Fruit fly (Drosophila melanogaster) S2 (cell line): ENCODE results near the gene Best1.
A peak's percentile ranks its signal among the peaks of the same experiment; 100 is the strongest.

ENCODE experiments used
- CG8478 ChIP-seq: fragments of >200 bp; optimal IDR thresholded peaks from 2 replicates; lab custom pipeline; 2018
- CTCF ChIP-seq, 2 experiments: fragments of >200 bp; optimal IDR thresholded peaks; 2 replicates each; lab custom pipeline; 2018

The Best1 gene

dm6 chr3R:10153957-10154685, 16.2 kb downstream of the Best1 start:
- TF ChIP-seq CG8478 (lab: Kevin White, UChicago) = no peak
- TF ChIP-seq CTCF (optimal IDR thresholded peaks at IDR 0.05; lab: Kevin White, UChicago) = no peak

- TF ChIP-seq CG8478 (lab: Kevin White, UChicago) (no peak), CTCF (optimal IDR thresholded peaks at IDR 0.05; lab: Kevin White, UChicago) (no peak)
Observed at dm6 chr3R:10151830-10152513, 18.3 kb downstream of the Best1 start, which contains the start of gene CG34303. Gene CG34303 (minus strand): TSS chr3R:10151880.

dm6 chr3R:10150555-10150954, 19.7 kb downstream of the Best1 start:
- no peak for TF ChIP-seq CG8478 (lab: Kevin White, UChicago)
- no peak for TF ChIP-seq CTCF (optimal IDR thresholded peaks at IDR 0.05; lab: Kevin White, UChicago)

dm6 chr3R:10149667-10150398, 20.5 kb downstream of the Best1 start:
- no peak for TF ChIP-seq CG8478 (lab: Kevin White, UChicago)
- TF ChIP-seq CTCF (optimal IDR thresholded peaks at IDR 0.05; lab: Kevin White, UChicago) = no peak

- TF ChIP-seq CG8478 (lab: Kevin White, UChicago) (no peak), CTCF (optimal IDR thresholded peaks at IDR 0.05; lab: Kevin White, UChicago) (peak; percentile 83 to 86)
Observed at dm6 chr3R:10148376-10148887, 21.9 kb downstream of the Best1 start.

dm6 chr3R:10147176-10147575, 23.1 kb downstream of the Best1 start:
- TF ChIP-seq CTCF (optimal IDR thresholded peaks at IDR 0.05; lab: Kevin White, UChicago) (no peak), CG8478 (lab: Kevin White, UChicago) (no peak)

dm6 chr3R:10144103-10144998, 25.9 kb downstream of the Best1 start, which contains the start of the genes TAF1B and Invadolysin:
Gene TAF1B (minus strand): TSS chr3R:10144184.
Gene Invadolysin (plus strand): TSS chr3R:10144668.
- TF ChIP-seq CG8478 (lab: Kevin White, UChicago) (no peak), CTCF (optimal IDR thresholded peaks at IDR 0.05; lab: Kevin White, UChicago) (peak; percentile 25 to 39)

dm6 chr3R:10142770-10143169, 27.5 kb downstream of the Best1 start, which contains the start of gene CG42759:
Gene CG42759 (plus strand): TSS chr3R:10143070.
- no peak for TF ChIP-seq CG8478 (lab: Kevin White, UChicago)
- no peak for TF ChIP-seq CTCF (optimal IDR thresholded peaks at IDR 0.05; lab: Kevin White, UChicago)

dm6 chr3R:10139649-10140598, 30.4 kb downstream of the Best1 start, which contains the start of gene tws:
Gene tws (minus strand): TSS chr3R:10139772.
- TF ChIP-seq CTCF (optimal IDR thresholded peaks at IDR 0.05; lab: Kevin White, UChicago) = no peak
- TF ChIP-seq CG8478 (lab: Kevin White, UChicago) = no peak

dm6 chr3R:10138900-10139299, 31.4 kb downstream of the Best1 start:
- TF ChIP-seq CG8478 (lab: Kevin White, UChicago) (no peak), CTCF (optimal IDR thresholded peaks at IDR 0.05; lab: Kevin White, UChicago) (no peak)

- TF ChIP-seq CTCF (optimal IDR thresholded peaks at IDR 0.05; lab: Kevin White, UChicago) (no peak), CG8478 (lab: Kevin White, UChicago) (no peak)
Observed at dm6 chr3R:10137801-10138200, 32.5 kb downstream of the Best1 start.

dm6 chr3R:10135011-10135410, 35.3 kb downstream of the Best1 start:
- TF ChIP-seq CG8478 (lab: Kevin White, UChicago) = no peak
- TF ChIP-seq CTCF (optimal IDR thresholded peaks at IDR 0.05; lab: Kevin White, UChicago) = no peak
